Worm (Caenorhabditis elegans) whole organism, L2 larva: ENCODE data around the gene C06E2.2.

Experiments
- C34F6.9 ChIP-seq: fragments of 150-350 bp; optimal IDR thresholded peaks from 2 replicates; lab custom pipeline; 2014; ENCODE audit warnings: missing biosample characterization, missing genetic modification characterization
- F13H6.1 ChIP-seq: sonication (generic microtip); optimal IDR thresholded peaks from 2 replicates; lab custom pipeline; 2016; ENCODE audit warnings: missing genetic modification characterization, missing compliant biosample characterization
- R02D3.7 ChIP-seq: fragments of 150-350 bp; optimal IDR thresholded peaks from 2 replicates; lab custom pipeline; 2014; ENCODE audit warnings: missing biosample characterization, missing genetic modification characterization
- ZK546.5 ChIP-seq: sonication (generic microtip); optimal IDR thresholded peaks from 2 replicates; lab custom pipeline; 2017; ENCODE audit warnings: missing biosample characterization, missing genetic modification characterization
- alr-1 ChIP-seq: fragments of 150-350 bp; optimal IDR thresholded peaks from 2 replicates; lab custom pipeline; 2014; ENCODE audit warnings: missing biosample characterization, missing genetic modification characterization
- aly-2 ChIP-seq: fragments of 150-350 bp; optimal IDR thresholded peaks from 2 replicates; lab custom pipeline; 2014; ENCODE audit warnings: missing biosample characterization, missing genetic modification characterization
- ama-1 ChIP-seq: fragments of 150-350 bp; optimal IDR thresholded peaks from 2 replicates; lab custom pipeline; 2018; ENCODE audit warnings: inconsistent platforms
- blmp-1 ChIP-seq: sonication (generic microtip); optimal IDR thresholded peaks from 2 replicates; lab custom pipeline; 2017; ENCODE audit warnings: missing genetic modification characterization, mild to moderate bottlenecking, missing compliant biosample characterization, antibody characterized with exemption, moderate library complexity; ENCODE audit not compliant: insufficient read depth
- ceh-16 ChIP-seq: fragments of 150-350 bp; optimal IDR thresholded peaks from 2 replicates; lab custom pipeline; 2014; ENCODE audit warnings: missing biosample characterization, missing genetic modification characterization
- ceh-82 ChIP-seq: fragments of 150-350 bp; optimal IDR thresholded peaks from 2 replicates; lab custom pipeline; 2014; ENCODE audit warnings: missing biosample characterization, missing genetic modification characterization
- crh-2 ChIP-seq: sonication (generic microtip); optimal IDR thresholded peaks from 2 replicates; lab custom pipeline; 2017; ENCODE audit warnings: missing biosample characterization, missing genetic modification characterization
- dmd-4 ChIP-seq: sonication (generic microtip); optimal IDR thresholded peaks from 2 replicates; lab custom pipeline; 2017; ENCODE audit warnings: missing biosample characterization, missing genetic modification characterization
- egl-27 ChIP-seq: sonication (generic microtip); optimal IDR thresholded peaks from 3 replicates; lab custom pipeline; 2017; ENCODE audit warnings: missing biosample characterization, missing genetic modification reagents, missing genetic modification characterization
- elt-1 ChIP-seq: fragments of 150-350 bp; optimal IDR thresholded peaks from 2 replicates; lab custom pipeline; 2014; ENCODE audit warnings: missing biosample characterization, missing genetic modification characterization
- elt-3 ChIP-seq: sonication (generic microtip); optimal IDR thresholded peaks from 2 replicates; lab custom pipeline; 2017; ENCODE audit warnings: missing biosample characterization, missing genetic modification characterization
- fos-1 ChIP-seq: fragments of 150-350 bp; optimal IDR thresholded peaks from 2 replicates; lab custom pipeline; 2014; ENCODE audit warnings: missing biosample characterization, missing genetic modification characterization
- gmeb-1 ChIP-seq: fragments of 150-350 bp; optimal IDR thresholded peaks from 2 replicates; lab custom pipeline; 2014; ENCODE audit warnings: missing biosample characterization, missing genetic modification characterization
- lin-11 ChIP-seq: fragments of 150-350 bp; sonication (generic microtip); optimal IDR thresholded peaks from 2 replicates; lab custom pipeline; 2014; ENCODE audit warnings: missing biosample characterization, missing genetic modification characterization, inconsistent platforms, mixed read lengths
- mab-5 ChIP-seq: fragments of 150-350 bp; optimal IDR thresholded peaks from 2 replicates; lab custom pipeline; 2014; ENCODE audit warnings: missing biosample characterization, missing genetic modification characterization
- mbf-1 ChIP-seq: sonication (generic microtip); optimal IDR thresholded peaks from 2 replicates; lab custom pipeline; 2017; ENCODE audit warnings: missing biosample characterization, missing genetic modification characterization
- mdl-1 ChIP-seq, 2 experiments: fragments of 150-350 bp in 1 of 2; sonication (generic microtip) in 1 of 2; optimal IDR thresholded peaks; 2 replicates each; lab custom pipeline; 2017; ENCODE audit warnings: missing biosample characterization in 2 of 2, missing genetic modification characterization in 2 of 2
- nhr-10 ChIP-seq: sonication (generic microtip); optimal IDR thresholded peaks from 2 replicates; lab custom pipeline; 2017; ENCODE audit warnings: missing biosample characterization, missing genetic modification characterization
- nhr-11 ChIP-seq: fragments of 150-350 bp; optimal IDR thresholded peaks from 2 replicates; lab custom pipeline; 2014; ENCODE audit warnings: missing biosample characterization, missing genetic modification characterization
- nhr-129 ChIP-seq: fragments of 150-350 bp; optimal IDR thresholded peaks from 2 replicates; lab custom pipeline; 2014; ENCODE audit warnings: missing biosample characterization, missing genetic modification characterization
- nhr-21 ChIP-seq: fragments of 150-350 bp; optimal IDR thresholded peaks from 2 replicates; lab custom pipeline; 2014; ENCODE audit warnings: missing biosample characterization, missing genetic modification characterization
- nhr-23 ChIP-seq: fragments of 150-350 bp; optimal IDR thresholded peaks from 2 replicates; lab custom pipeline; 2014; ENCODE audit warnings: missing biosample characterization, missing genetic modification reagents, missing genetic modification characterization
- nhr-237 ChIP-seq: fragments of 150-350 bp; optimal IDR thresholded peaks from 2 replicates; lab custom pipeline; 2014; ENCODE audit warnings: missing biosample characterization, missing genetic modification characterization
- nhr-25 ChIP-seq: fragments of 150-350 bp; sonication (generic microtip); optimal IDR thresholded peaks from 3 replicates; lab custom pipeline; 2014; ENCODE audit warnings: missing biosample characterization, missing genetic modification characterization
- nhr-6 ChIP-seq: fragments of 150-350 bp; optimal IDR thresholded peaks from 2 replicates; lab custom pipeline; 2014; ENCODE audit warnings: missing biosample characterization, missing genetic modification characterization
- nhr-77 ChIP-seq: fragments of 150-350 bp; optimal IDR thresholded peaks from 2 replicates; lab custom pipeline; 2014; ENCODE audit warnings: missing biosample characterization, missing genetic modification characterization
- peb-1 ChIP-seq: fragments of 150-350 bp; optimal IDR thresholded peaks from 2 replicates; lab custom pipeline; 2014; ENCODE audit warnings: missing biosample characterization, missing genetic modification characterization
- sem-4 ChIP-seq: fragments of 150-350 bp; optimal IDR thresholded peaks from 2 replicates; lab custom pipeline; 2014; ENCODE audit warnings: missing biosample characterization, missing genetic modification reagents, missing genetic modification characterization
- sma-3 ChIP-seq: sonication (generic microtip); optimal IDR thresholded peaks from 2 replicates; lab custom pipeline; 2016; ENCODE audit warnings: missing genetic modification reagents, missing genetic modification characterization, missing compliant biosample characterization
- sma-9 ChIP-seq, 2 experiments: fragments of 150-350 bp in 1 of 2; sonication (generic microtip) in 1 of 2; optimal IDR thresholded peaks; 2 replicates each; lab custom pipeline; 2014 to 2016; ENCODE audit warnings: missing genetic modification characterization in 2 of 2, mild to moderate bottlenecking in 1 of 2, missing biosample characterization in 1 of 2, missing compliant biosample characterization in 1 of 2, missing genetic modification reagents in 1 of 2, moderate library complexity in 1 of 2
- snpc-4 ChIP-seq: fragments of 150-350 bp; optimal IDR thresholded peaks from 2 replicates; lab custom pipeline; 2014; ENCODE audit warnings: missing biosample characterization, missing genetic modification characterization
- unc-39 ChIP-seq: fragments of 150-350 bp; optimal IDR thresholded peaks from 2 replicates; lab custom pipeline; 2014; ENCODE audit warnings: missing biosample characterization, missing genetic modification characterization
- unc-55 ChIP-seq: fragments of 150-350 bp; sonication (generic microtip); optimal IDR thresholded peaks from 3 replicates; lab custom pipeline; 2014; ENCODE audit warnings: missing biosample characterization, missing genetic modification reagents, missing genetic modification characterization
- unc-62 ChIP-seq: fragments of 150-350 bp; optimal IDR thresholded peaks from 2 replicates; lab custom pipeline; 2014; ENCODE audit warnings: missing biosample characterization, missing genetic modification reagents, missing genetic modification characterization
- ztf-1 ChIP-seq: fragments of 200-800 bp; sonication (Bioruptor generic); conservative IDR thresholded peaks from 2 replicates; pipeline ENCODE4 v1.3.6; 2022; ENCODE audit warnings: missing genetic modification characterization, missing compliant biosample characterization
- ztf-11 ChIP-seq: sonication (generic microtip); optimal IDR thresholded peaks from 2 replicates; lab custom pipeline; 2017; ENCODE audit warnings: missing biosample characterization, missing genetic modification characterization

Gene C06E2.2

DNA sequence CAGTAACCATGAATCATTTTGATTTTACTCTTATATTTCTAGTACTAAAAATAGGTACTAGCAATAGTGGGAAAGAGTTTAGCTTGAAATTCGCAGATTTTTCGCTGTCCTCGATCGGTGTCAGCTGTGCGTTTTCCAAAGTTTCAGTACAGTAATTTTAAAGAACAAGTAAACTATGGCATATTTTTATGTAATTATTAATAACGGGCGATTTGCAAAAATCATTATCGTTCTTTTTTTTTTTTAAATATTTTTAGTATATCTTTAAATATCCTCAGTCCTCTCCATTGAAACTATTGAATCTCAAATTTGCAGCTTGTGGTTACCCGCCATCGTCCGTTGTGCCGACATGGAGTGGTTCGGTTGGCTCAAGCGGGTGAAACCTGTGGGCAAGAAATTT, 13.4 kb downstream of the C06E2.2 start, which contains the start of gene C13E3.1:
C13E3.1 (plus strand) TSS at position 301 of the 400 bp plus-strand sequence.
- TF ChIP-seq F13H6.1 = no peak
- TF ChIP-seq, all 48 proteins: peak for 0

DNA sequence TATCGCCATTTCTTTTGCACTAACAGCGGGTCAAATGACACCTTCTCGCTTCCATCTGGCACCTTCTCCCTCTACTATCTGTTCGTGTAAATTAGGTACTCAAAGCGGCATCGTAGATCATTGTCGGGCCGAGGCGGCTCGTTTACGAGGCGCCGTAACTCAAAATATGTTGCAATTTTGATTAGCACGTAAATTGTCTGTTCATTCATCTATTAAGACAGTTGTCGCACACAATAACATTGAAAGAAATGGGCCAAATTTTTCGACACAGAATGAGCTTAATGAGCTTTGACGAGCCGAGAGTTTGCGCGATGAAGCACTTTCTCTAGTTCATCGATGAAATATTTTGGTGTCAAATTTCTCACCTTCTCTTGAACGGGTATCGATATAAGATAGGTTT, 23.5 kb downstream of the C06E2.2 start:
- no peak for TF ChIP-seq ztf-1 (GFP tag; lab: Robert Waterston, UW)
- TF ChIP-seq unc-39 (tag; lab: Kevin White, UChicago) = no peak
- no peak for TF ChIP-seq ceh-16 (tag; lab: Kevin White, UChicago)
- no peak for TF ChIP-seq nhr-6 (tag; lab: Kevin White, UChicago)
- TF ChIP-seq fos-1 (tag; lab: Kevin White, UChicago) = no peak
- TF ChIP-seq ztf-11 (tag; lab: Kevin White, UChicago) = no peak
- no peak for TF ChIP-seq elt-1 (tag; lab: Kevin White, UChicago)
- TF ChIP-seq dmd-4 (tag; lab: Kevin White, UChicago) = no peak
- no peak for TF ChIP-seq ceh-82 (tag; lab: Kevin White, UChicago)
- TF ChIP-seq nhr-23 (tag; lab: Kevin White, UChicago) = no peak
- TF ChIP-seq alr-1 = no peak
- TF ChIP-seq nhr-77 = no peak
- TF ChIP-seq gmeb-1 (tag; lab: Kevin White, UChicago) = no peak
- no peak for TF ChIP-seq ama-1 (lab: Kevin White, UChicago)
- no peak for TF ChIP-seq blmp-1
- TF ChIP-seq nhr-25 (tag; lab: Kevin White, UChicago) = no peak

DNA sequence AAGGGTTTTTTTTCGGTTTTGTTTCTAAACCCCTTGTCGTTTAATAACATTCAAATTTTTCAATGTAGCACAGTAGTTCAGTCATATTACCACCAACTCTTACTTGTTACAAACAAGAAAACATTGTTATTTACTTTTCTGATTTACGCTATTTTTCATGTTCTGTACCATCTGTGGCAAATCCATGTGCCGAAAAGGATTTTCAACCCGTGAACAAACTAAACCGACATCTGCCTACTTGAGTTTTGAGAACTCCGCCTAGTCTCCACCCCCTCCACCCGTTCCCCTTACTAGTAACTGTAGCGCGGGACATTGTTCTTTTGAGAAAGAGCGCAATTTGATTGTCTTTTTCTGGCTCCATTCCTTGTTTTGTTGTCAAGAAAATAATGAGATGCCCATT, 25.6 kb downstream of the C06E2.2 start, which contains the start of gene ensh-1:
ensh-1 (plus strand) TSS at position 301 of the 400 bp plus-strand sequence.
- no peak for TF ChIP-seq nhr-23 (tag; lab: Kevin White, UChicago)
- no peak for TF ChIP-seq unc-39 (tag; lab: Kevin White, UChicago)
- no peak for TF ChIP-seq blmp-1
- no peak for TF ChIP-seq nhr-77
- no peak for TF ChIP-seq nhr-11 (tag; lab: Kevin White, UChicago)
- no peak for TF ChIP-seq unc-62 (GFP tag; lab: Kevin White, UChicago)
- TF ChIP-seq egl-27 (tag; lab: Kevin White, UChicago) = no peak
- no peak for TF ChIP-seq sem-4 (tag; lab: Kevin White, UChicago)
- TF ChIP-seq sma-3 (GFP tag; lab: Kevin White, UChicago) = no peak
- no peak for TF ChIP-seq nhr-129 (tag; lab: Kevin White, UChicago)
- TF ChIP-seq nhr-237 (tag; lab: Kevin White, UChicago) = no peak
- no peak for TF ChIP-seq mbf-1 (tag; lab: Kevin White, UChicago)
- TF ChIP-seq elt-1 (tag; lab: Kevin White, UChicago) = no peak
- TF ChIP-seq mab-5 (tag; lab: Kevin White, UChicago) = no peak

DNA sequence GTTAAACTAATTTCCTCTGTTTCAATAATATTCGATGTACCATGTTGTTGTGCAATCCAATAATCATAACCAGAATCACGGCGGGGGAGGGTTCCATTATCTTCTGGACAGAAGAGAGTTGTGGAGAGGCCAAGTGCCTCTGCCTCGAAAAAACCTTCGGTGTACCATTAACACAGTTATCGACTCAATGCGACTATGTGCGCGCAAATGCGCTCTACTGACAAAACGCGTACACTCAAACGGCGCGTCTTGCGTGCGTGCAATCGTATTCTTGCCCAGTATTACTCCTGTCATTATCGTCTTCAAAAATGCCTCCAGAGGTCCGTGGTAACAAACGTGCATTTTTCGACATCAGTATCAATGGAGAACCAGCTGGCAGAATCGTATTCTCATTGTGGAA, 31.6 kb downstream of the C06E2.2 start, which contains the start of gene cyn-8:
cyn-8 (plus strand) TSS at position 217 of the 400 bp plus-strand sequence.
- TF ChIP-seq C34F6.9 (peak; percentile 39), nhr-23 (tag; lab: Kevin White, UChicago) (no peak), unc-55 (GFP tag; lab: Kevin White, UChicago) (peak; percentile 55), nhr-10 (tag; lab: Kevin White, UChicago) (no peak), ama-1 (lab: Kevin White, UChicago) (no peak), nhr-6 (tag; lab: Kevin White, UChicago) (no peak), nhr-21 (no peak), egl-27 (tag; lab: Kevin White, UChicago) (no peak), sem-4 (tag; lab: Kevin White, UChicago) (no peak), peb-1 (no peak), sma-3 (GFP tag; lab: Kevin White, UChicago) (no peak), sma-9 (GFP tag; optimal IDR thresholded peaks at IDR 0.05; lab: Kevin White, UChicago) (no peak), sma-9 (tag; optimal IDR thresholded peaks at IDR 0.05; lab: Kevin White, UChicago) (no peak), mdl-1 (tag; optimal IDR thresholded peaks at IDR 0.05; lab: Kevin White, UChicago) (no peak), aly-2 (tag; lab: Kevin White, UChicago) (no peak), nhr-11 (tag; lab: Kevin White, UChicago) (no peak), nhr-129 (tag; lab: Kevin White, UChicago) (peak; percentile 75), lin-11 (tag; lab: Kevin White, UChicago) (peak; percentile 33), R02D3.7 (tag; lab: Kevin White, UChicago) (no peak), ZK546.5 (no peak), crh-2 (tag; lab: Kevin White, UChicago) (peak; percentile 18), alr-1 (no peak), snpc-4 (no peak), elt-3 (no peak), fos-1 (tag; lab: Kevin White, UChicago) (no peak), nhr-77 (no peak), ceh-16 (tag; lab: Kevin White, UChicago) (no peak), dmd-4 (tag; lab: Kevin White, UChicago) (no peak)
- TF ChIP-seq, all 48 proteins: peak for 5
